Fruit fly (Drosophila melanogaster) whole organism, prepupa: Measurements from ENCODE around the gene Vsx1.

Experiments used
- CG10631 ChIP-seq: fragments of 200-800 bp; sonication (Bioruptor generic); optimal IDR thresholded peaks from 2 replicates; lab custom pipeline; 2016; ENCODE audit warnings: missing biosample characterization, missing genetic modification characterization
- CG15336 ChIP-seq: fragments of 200-800 bp; sonication (Bioruptor generic); IDR thresholded peaks from 2 replicates; pipeline ENCODE4 v1.3.6; 2022; ENCODE audit warnings: missing biosample characterization, missing genetic modification characterization
- CG1621 ChIP-seq: fragments of 200-800 bp; sonication (Bioruptor generic); optimal IDR thresholded peaks from 3 replicates; lab custom pipeline; 2018; ENCODE audit warnings: missing biosample characterization, mild to moderate bottlenecking, missing genetic modification characterization
- CG16779 ChIP-seq: fragments of 200-800 bp; sonication (Bioruptor generic); optimal IDR thresholded peaks from 3 replicates; lab custom pipeline; 2017; ENCODE audit warnings: missing biosample characterization, mild to moderate bottlenecking, missing genetic modification characterization
- CG31627 ChIP-seq: fragments of 200-800 bp; sonication (Bioruptor generic); optimal IDR thresholded peaks from 3 replicates; lab custom pipeline; 2016; ENCODE audit warnings: missing biosample characterization, missing genetic modification characterization
- CG3919 ChIP-seq: fragments of 200-800 bp; sonication (Bioruptor generic); optimal IDR thresholded peaks from 3 replicates; lab custom pipeline; 2016; ENCODE audit warnings: missing biosample characterization, missing genetic modification characterization
- CG4318 ChIP-seq: fragments of 200-800 bp; sonication (Bioruptor generic); optimal IDR thresholded peaks from 3 replicates; lab custom pipeline; 2017; ENCODE audit warnings: missing biosample characterization, mild to moderate bottlenecking, missing genetic modification characterization
- CG6163 ChIP-seq: fragments of 200-800 bp; sonication (Bioruptor generic); IDR thresholded peaks from 3 replicates; pipeline ENCODE4 v1.3.6; 2022; ENCODE audit warnings: missing biosample characterization, missing genetic modification characterization
- CG6276 ChIP-seq: fragments of 200-800 bp; sonication (Bioruptor generic); optimal IDR thresholded peaks from 2 replicates; lab custom pipeline; 2017; ENCODE audit warnings: missing biosample characterization, mild to moderate bottlenecking, missing genetic modification characterization
- CG6808 ChIP-seq: fragments of 200-800 bp; sonication (Bioruptor generic); optimal IDR thresholded peaks from 3 replicates; lab custom pipeline; 2017; ENCODE audit warnings: missing biosample characterization, missing genetic modification characterization, mild to moderate bottlenecking, moderate library complexity, missing genetic modification reagents
- CG6854 ChIP-seq: fragments of 200-800 bp; sonication (Bioruptor generic); optimal IDR thresholded peaks from 2 replicates; lab custom pipeline; 2017; ENCODE audit warnings: missing biosample characterization, mild to moderate bottlenecking, missing genetic modification characterization
- CG7368 ChIP-seq: fragments of 200-800 bp; sonication (Bioruptor generic); optimal IDR thresholded peaks from 3 replicates; lab custom pipeline; 2016; ENCODE audit warnings: missing biosample characterization, missing genetic modification characterization
- CG8319 ChIP-seq: fragments of 200-800 bp; sonication (Bioruptor generic); optimal IDR thresholded peaks from 3 replicates; lab custom pipeline; 2016; ENCODE audit warnings: missing biosample characterization, missing genetic modification characterization
- Eip75B ChIP-seq: fragments of 200-800 bp; sonication (Bioruptor generic); optimal IDR thresholded peaks from 3 replicates; lab custom pipeline; 2016; ENCODE audit warnings: missing biosample characterization, missing genetic modification characterization
- Eip78C ChIP-seq: fragments of 200-800 bp; sonication (Bioruptor generic); peaks from one replicate; lab custom pipeline; 2016; ENCODE audit warnings: missing biosample characterization, missing genetic modification characterization
- Eip93F ChIP-seq: fragments of 200-800 bp; sonication (Bioruptor generic); optimal IDR thresholded peaks from 2 replicates; lab custom pipeline; 2016; ENCODE audit warnings: missing biosample characterization, mild to moderate bottlenecking, missing genetic modification characterization
- Ets21C ChIP-seq: fragments of 200-800 bp; sonication (Bioruptor generic); optimal IDR thresholded peaks from 3 replicates; lab custom pipeline; 2016; ENCODE audit warnings: missing biosample characterization, missing genetic modification characterization
- Gug ChIP-seq: fragments of 200-800 bp; sonication (Bioruptor generic); IDR thresholded peaks from 2 replicates; pipeline ENCODE4 v1.3.6; 2022; ENCODE audit warnings: missing biosample characterization, missing genetic modification characterization
- Hr38 ChIP-seq: sonication (Bioruptor generic); optimal IDR thresholded peaks from 2 replicates; lab custom pipeline; 2016; ENCODE audit warnings: missing biosample characterization, missing genetic modification characterization
- Hr39 ChIP-seq: fragments of 200-800 bp; sonication (Bioruptor generic); optimal IDR thresholded peaks from 2 replicates; lab custom pipeline; 2016; ENCODE audit warnings: missing biosample characterization, missing genetic modification characterization
- Hr4 ChIP-seq: fragments of 200-800 bp; sonication (Bioruptor generic); optimal IDR thresholded peaks from 3 replicates; lab custom pipeline; 2016; ENCODE audit warnings: missing biosample characterization, missing genetic modification characterization
- Lpt ChIP-seq: fragments of 200-800 bp; sonication (Bioruptor generic); optimal IDR thresholded peaks from 3 replicates; lab custom pipeline; 2016; ENCODE audit warnings: missing biosample characterization, missing genetic modification characterization
- OdsH ChIP-seq: fragments of 200-800 bp; sonication (Bioruptor generic); optimal IDR thresholded peaks from 3 replicates; lab custom pipeline; 2016; ENCODE audit warnings: missing biosample characterization, missing genetic modification characterization
- achi ChIP-seq: fragments of 200-800 bp; sonication (Bioruptor generic); optimal IDR thresholded peaks from 3 replicates; lab custom pipeline; 2016; ENCODE audit warnings: missing biosample characterization, missing genetic modification characterization
- acj6 ChIP-seq: fragments of 200-800 bp; sonication (Bioruptor generic); optimal IDR thresholded peaks from 3 replicates; lab custom pipeline; 2016; ENCODE audit warnings: missing biosample characterization, missing genetic modification characterization
- dac ChIP-seq: fragments of 200-800 bp; sonication (Bioruptor generic); optimal IDR thresholded peaks from 2 replicates; lab custom pipeline; 2017; ENCODE audit warnings: missing biosample characterization, mild to moderate bottlenecking, missing genetic modification characterization
- dsx ChIP-seq: fragments of 200-800 bp; optimal IDR thresholded peaks from 3 replicates; lab custom pipeline; 2019; ENCODE audit warnings: missing biosample characterization, mild to moderate bottlenecking, missing genetic modification characterization, moderate library complexity; ENCODE audit not compliant: poor library complexity, severe bottlenecking
- eg ChIP-seq: fragments of 200-800 bp; sonication (Bioruptor generic); IDR thresholded peaks from 3 replicates; pipeline ENCODE4 v1.3.6; 2022; ENCODE audit warnings: missing biosample characterization, missing genetic modification characterization
- esn ChIP-seq: fragments of 200-800 bp; sonication (Bioruptor generic); optimal IDR thresholded peaks from 2 replicates; lab custom pipeline; 2016; ENCODE audit warnings: missing biosample characterization, mild to moderate bottlenecking, missing genetic modification characterization, moderate library complexity
- fd59A ChIP-seq: fragments of 200-800 bp; sonication (Bioruptor generic); optimal IDR thresholded peaks from 2 replicates; lab custom pipeline; 2017; ENCODE audit warnings: missing biosample characterization, mild to moderate bottlenecking, missing genetic modification characterization, missing genetic modification reagents
- net ChIP-seq: fragments of 200-800 bp; sonication (Bioruptor generic); optimal IDR thresholded peaks from 3 replicates; lab custom pipeline; 2016; ENCODE audit warnings: missing biosample characterization, missing genetic modification characterization
- salr ChIP-seq, 2 experiments: fragments of 200-800 bp; sonication (Bioruptor generic); optimal IDR thresholded peaks; 3 replicates each; lab custom pipeline; 2016 to 2018; ENCODE audit warnings: missing biosample characterization in 2 of 2, missing genetic modification characterization in 2 of 2, mild to moderate bottlenecking in 1 of 2
- ss ChIP-seq, 2 experiments: fragments of 200-800 bp; sonication (Bioruptor generic); optimal IDR thresholded peaks; 2 replicates in 1 of 2; 3 replicates in 1 of 2; lab custom pipeline; 2017 to 2018; ENCODE audit warnings: mild to moderate bottlenecking in 2 of 2, missing biosample characterization in 2 of 2, missing genetic modification characterization in 2 of 2, moderate library complexity in 1 of 2
- svp ChIP-seq: fragments of 200-800 bp; sonication (Bioruptor generic); peaks from one replicate; lab custom pipeline; 2016; ENCODE audit warnings: missing biosample characterization, missing genetic modification characterization
- topi ChIP-seq: fragments of 200-800 bp; sonication (Bioruptor generic); optimal IDR thresholded peaks from 3 replicates; lab custom pipeline; 2016; ENCODE audit warnings: missing biosample characterization, missing genetic modification characterization

The Vsx1 gene

dm6 chrX:5648437-5648959 lies 54.4 kb downstream of the Vsx1 start, which contains the start of gene OtopLa (continued):
- TF ChIP-seq acj6 (GFP tag; lab: Kevin White, UChicago): peak; percentile 72
- peak; percentile 39 for TF ChIP-seq Lpt
- TF ChIP-seq CG31627 (GFP tag; lab: Kevin White, UChicago): peak; percentile 66
- peak; percentile 76 for TF ChIP-seq net (GFP tag; lab: Kevin White, UChicago)
- peak; percentile 40 for TF ChIP-seq Ets21C (GFP tag; lab: Kevin White, UChicago)
- TF ChIP-seq CG6854 (GFP tag; lab: Kevin White, UChicago): no peak
- peak; percentile 89 for TF ChIP-seq eg (GFP tag; lab: Robert Waterston, UW)
- peak; percentile 69 for TF ChIP-seq dsx (GFP tag; lab: Kevin White, UChicago)
- TF ChIP-seq OdsH (GFP tag; lab: Kevin White, UChicago): peak; percentile 75
- peak; percentile 62 for TF ChIP-seq CG4318 (GFP tag; lab: Kevin White, UChicago)
- peak; percentile 66 for TF ChIP-seq dac (GFP tag; lab: Kevin White, UChicago)
- peak; percentile 82 for TF ChIP-seq Gug (GFP tag; lab: Robert Waterston, UW)
- TF ChIP-seq salr (GFP tag; optimal IDR thresholded peaks at IDR 0.05; lab: Kevin White, UChicago): peak; percentile 60 to 64
- peak; percentile 53 for TF ChIP-seq CG8319 (GFP tag; lab: Kevin White, UChicago)
- peak; percentile 70 for TF ChIP-seq achi (GFP tag; lab: Kevin White, UChicago)
- peak; percentile 55 for TF ChIP-seq CG7368 (GFP tag; lab: Kevin White, UChicago)
- no peak for TF ChIP-seq Eip93F (GFP tag; lab: Kevin White, UChicago)
- TF ChIP-seq CG1621: peak; percentile 66
- TF ChIP-seq CG6808: peak; percentile 62
- peak; percentile 87 for TF ChIP-seq Hr4 (GFP tag; lab: Kevin White, UChicago)
- peak; percentile 55 for TF ChIP-seq topi (GFP tag; lab: Kevin White, UChicago)
- peak; percentile 61 for TF ChIP-seq fd59A (GFP tag; lab: Kevin White, UChicago)
- peak; percentile 79 for TF ChIP-seq CG3919
- TF ChIP-seq CG15336 (GFP tag; lab: Robert Waterston, UW): peak; percentile 88
- peak; percentile 65 for TF ChIP-seq esn (GFP tag; lab: Kevin White, UChicago)

- no peak for TF ChIP-seq ss (GFP tag; optimal IDR thresholded peaks at IDR 0.05; lab: Kevin White, UChicago)
- no peak for TF ChIP-seq OdsH (GFP tag; lab: Kevin White, UChicago)
- no peak for TF ChIP-seq Hr38 (GFP tag; lab: Kevin White, UChicago)
- TF ChIP-seq Hr4 (GFP tag; lab: Kevin White, UChicago): no peak
- no peak for TF ChIP-seq Lpt
- no peak for TF ChIP-seq Hr39 (GFP tag; lab: Kevin White, UChicago)
- TF ChIP-seq Gug (GFP tag; lab: Robert Waterston, UW): no peak
- no peak for TF ChIP-seq achi (GFP tag; lab: Kevin White, UChicago)
- no peak for TF ChIP-seq CG6854 (GFP tag; lab: Kevin White, UChicago)
- no peak for TF ChIP-seq dac (GFP tag; lab: Kevin White, UChicago)
- TF ChIP-seq Eip75B: no peak
- TF ChIP-seq fd59A (GFP tag; lab: Kevin White, UChicago): no peak
- TF ChIP-seq svp (GFP tag; lab: Kevin White, UChicago): no peak
Observed at dm6 chrX:5649387-5649786, 55.3 kb downstream of the Vsx1 start.

- TF ChIP-seq Hr38 (GFP tag; lab: Kevin White, UChicago): no peak
- TF ChIP-seq CG4318 (GFP tag; lab: Kevin White, UChicago): no peak
- no peak for TF ChIP-seq CG10631 (GFP tag; lab: Kevin White, UChicago)
- TF ChIP-seq Eip78C (GFP tag; lab: Kevin White, UChicago): no peak
- no peak for TF ChIP-seq CG16779
- no peak for TF ChIP-seq CG8319 (GFP tag; lab: Kevin White, UChicago)
- no peak for TF ChIP-seq achi (GFP tag; lab: Kevin White, UChicago)
- no peak for TF ChIP-seq CG6163
- no peak for TF ChIP-seq CG6276
- TF ChIP-seq, all 60 proteins: peak for 0
Observed at dm6 chrX:5649998-5650397, 55.9 kb downstream of the Vsx1 start.
